Fruit fly (Drosophila melanogaster): ENCODE measurements around the gene Cds.

DNA sequence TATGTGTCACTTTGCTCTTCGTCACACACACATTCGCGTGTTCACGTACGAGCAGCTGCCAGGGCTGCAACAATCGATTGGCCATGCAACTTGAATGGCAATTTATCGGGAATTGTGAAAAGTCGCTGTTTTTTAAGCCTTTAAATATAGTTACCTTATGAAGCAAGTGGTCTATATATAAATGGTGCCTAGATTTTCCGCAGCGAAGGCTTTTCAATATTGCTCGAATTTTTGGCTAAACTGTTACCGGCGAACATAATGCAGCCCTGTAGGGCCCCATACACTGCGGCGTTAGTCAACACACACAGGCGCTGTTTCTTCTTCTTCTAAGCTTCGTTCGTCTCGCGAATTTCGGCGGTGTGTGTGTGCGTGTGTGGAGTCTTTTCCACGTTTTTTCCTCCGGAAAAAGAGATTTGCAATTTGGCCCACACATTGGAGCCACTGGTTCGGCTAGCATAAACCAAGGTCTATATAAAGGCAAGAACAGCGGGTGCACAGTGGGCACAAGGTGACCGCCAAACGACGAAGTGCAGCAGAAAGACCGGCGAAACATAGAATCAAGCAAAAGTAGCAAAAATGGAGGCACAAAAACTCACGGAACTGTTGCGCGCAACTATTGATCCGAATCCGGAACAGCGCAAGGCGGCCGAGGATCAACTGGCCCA, 11.6 kb upstream of the Cds start, which contains the start of the genes Arp3 and msk:
- no peak for TF ChIP-seq psq (optimal IDR thresholded peaks at IDR 0.05)
- TF ChIP-seq pan (optimal IDR thresholded peaks at IDR 0.05): no peak
- TF ChIP-seq EcR (GFP tag; optimal IDR thresholded peaks at IDR 0.05): no peak
